Fruit fly (Drosophila melanogaster) whole organism, embryonic: ENCODE data around the gene CG11836.

Experiments
- Aef1 ChIP-seq: fragments of 200-800 bp; sonication (Bioruptor generic); IDR thresholded peaks from 3 replicates; pipeline ENCODE4 v1.3.6; 2022; ENCODE audit warnings: missing biosample characterization, missing genetic modification characterization
- Bdp1 ChIP-seq: fragments of 200-800 bp; sonication (Bioruptor generic); optimal IDR thresholded peaks from 3 replicates; lab custom pipeline; 2016; ENCODE audit warnings: missing biosample characterization, missing genetic modification characterization
- Blimp-1 ChIP-seq: fragments of 200-800 bp; sonication (Bioruptor generic); optimal IDR thresholded peaks from 3 replicates; lab custom pipeline; 2018; ENCODE audit warnings: missing biosample characterization, missing genetic modification characterization, mild to moderate bottlenecking, moderate library complexity, missing genetic modification reagents
- Bteb2 ChIP-seq: fragments of 200-800 bp; sonication (Bioruptor generic); optimal IDR thresholded peaks from 2 replicates; lab custom pipeline; 2016; ENCODE audit warnings: missing biosample characterization, missing genetic modification characterization
- CG10267 ChIP-seq: fragments of 200-800 bp; sonication (Bioruptor generic); optimal IDR thresholded peaks from 2 replicates; lab custom pipeline; 2018; ENCODE audit warnings: missing biosample characterization, mild to moderate bottlenecking, missing genetic modification characterization, moderate library complexity
- CG10979 ChIP-seq: fragments of 200-800 bp; sonication (Bioruptor generic); optimal IDR thresholded peaks from 2 replicates; lab custom pipeline; 2018; ENCODE audit warnings: missing biosample characterization, mild to moderate bottlenecking, missing genetic modification characterization, moderate library complexity
- CG12299 ChIP-seq: fragments of 200-800 bp; sonication (Bioruptor generic); optimal IDR thresholded peaks from 2 replicates; lab custom pipeline; 2018; ENCODE audit warnings: missing biosample characterization, mild to moderate bottlenecking, missing genetic modification characterization
- CG12659 ChIP-seq: fragments of 200-800 bp; sonication (Bioruptor generic); optimal IDR thresholded peaks from 3 replicates; lab custom pipeline; 2017; ENCODE audit warnings: mild to moderate bottlenecking, missing biosample characterization, missing genetic modification reagents, missing genetic modification characterization
- CG13123 ChIP-seq: fragments of 200-800 bp; sonication (Bioruptor generic); optimal IDR thresholded peaks from 2 replicates; lab custom pipeline; 2016; ENCODE audit warnings: missing biosample characterization, missing genetic modification characterization
- CG13296 ChIP-seq: fragments of 200-800 bp; sonication (Bioruptor generic); optimal IDR thresholded peaks from 3 replicates; lab custom pipeline; 2018; ENCODE audit warnings: missing biosample characterization, mild to moderate bottlenecking, missing genetic modification characterization
- CG13424 ChIP-seq: fragments of 200-800 bp; sonication (Bioruptor generic); optimal IDR thresholded peaks from 2 replicates; lab custom pipeline; 2019; ENCODE audit warnings: missing biosample characterization, mild to moderate bottlenecking, missing genetic modification characterization, moderate library complexity
- CG14050 ChIP-seq: fragments of 200-800 bp; sonication (Bioruptor generic); IDR thresholded peaks from 3 replicates; pipeline ENCODE4 v1.3.6; 2022; ENCODE audit warnings: missing biosample characterization, missing genetic modification characterization
- CG14667 ChIP-seq: fragments of 200-800 bp; sonication (Bioruptor generic); IDR thresholded peaks from 2 replicates; pipeline ENCODE4 v1.3.6; 2022; ENCODE audit warnings: missing biosample characterization, missing genetic modification characterization
- CG1603 ChIP-seq: fragments of 200-800 bp; sonication (Bioruptor generic); optimal IDR thresholded peaks from 2 replicates; lab custom pipeline; 2019; ENCODE audit warnings: missing biosample characterization, mild to moderate bottlenecking, missing genetic modification characterization, moderate library complexity
- CG17359 ChIP-seq: fragments of 200-800 bp; sonication (Bioruptor generic); optimal IDR thresholded peaks from 3 replicates; lab custom pipeline; 2018; ENCODE audit warnings: missing biosample characterization, mild to moderate bottlenecking, missing genetic modification characterization, moderate library complexity
- CG17568 ChIP-seq: fragments of 200-800 bp; sonication (Bioruptor generic); optimal IDR thresholded peaks from 2 replicates; lab custom pipeline; 2018; ENCODE audit warnings: missing biosample characterization, mild to moderate bottlenecking, missing genetic modification characterization, moderate library complexity
- CG17829 ChIP-seq: fragments of 200-800 bp; optimal IDR thresholded peaks from 2 replicates; lab custom pipeline; 2019; ENCODE audit warnings: missing biosample characterization, mild to moderate bottlenecking, missing genetic modification characterization, moderate library complexity
- CG18262 ChIP-seq: fragments of 200-800 bp; optimal IDR thresholded peaks from 3 replicates; lab custom pipeline; 2019; ENCODE audit warnings: missing biosample characterization, mild to moderate bottlenecking, missing genetic modification characterization, moderate library complexity
- CG18476 ChIP-seq: fragments of 200-800 bp; sonication (Bioruptor generic); optimal IDR thresholded peaks from 2 replicates; lab custom pipeline; 2016; ENCODE audit warnings: missing biosample characterization, mild to moderate bottlenecking, missing genetic modification characterization
- CG18619 ChIP-seq: fragments of 200-800 bp; sonication (Bioruptor generic); optimal IDR thresholded peaks from 3 replicates; lab custom pipeline; 2017; ENCODE audit warnings: missing biosample characterization, mild to moderate bottlenecking, missing genetic modification characterization
- CG2116 ChIP-seq: fragments of 200-800 bp; sonication (Bioruptor generic); optimal IDR thresholded peaks from 3 replicates; lab custom pipeline; 2018; ENCODE audit warnings: missing biosample characterization, mild to moderate bottlenecking, missing genetic modification characterization
- CG2889 ChIP-seq: fragments of 200-800 bp; sonication (Bioruptor generic); IDR thresholded peaks from 3 replicates; pipeline ENCODE4 v1.3.6; 2022; ENCODE audit warnings: missing biosample characterization, missing genetic modification characterization
- CG6254 ChIP-seq: fragments of 200-800 bp; sonication (Bioruptor generic); optimal IDR thresholded peaks from 3 replicates; lab custom pipeline; 2017; ENCODE audit warnings: mild to moderate bottlenecking, missing biosample characterization, missing genetic modification reagents, missing genetic modification characterization
- CG6813 ChIP-seq: fragments of 200-800 bp; sonication (Bioruptor generic); optimal IDR thresholded peaks from 2 replicates; lab custom pipeline; 2017; ENCODE audit warnings: missing biosample characterization, missing genetic modification characterization, mild to moderate bottlenecking, moderate library complexity, missing genetic modification reagents
- CG7271 ChIP-seq: fragments of 200-800 bp; sonication (Bioruptor generic); optimal IDR thresholded peaks from 2 replicates; lab custom pipeline; 2018; ENCODE audit warnings: missing biosample characterization, mild to moderate bottlenecking, missing genetic modification characterization, moderate library complexity
- CG9437 ChIP-seq: fragments of 200-800 bp; sonication (Bioruptor generic); optimal IDR thresholded peaks from 2 replicates; lab custom pipeline; 2018; ENCODE audit warnings: missing biosample characterization, mild to moderate bottlenecking, missing genetic modification characterization
- D19A ChIP-seq: fragments of 200-800 bp; optimal IDR thresholded peaks from 3 replicates; lab custom pipeline; 2019; ENCODE audit warnings: missing biosample characterization, mild to moderate bottlenecking, missing genetic modification characterization, moderate library complexity
- Doc2 ChIP-seq: fragments of 200-800 bp; sonication (Bioruptor generic); IDR thresholded peaks from 2 replicates; pipeline ENCODE4 v1.3.6; 2022; ENCODE audit warnings: missing biosample characterization, missing genetic modification characterization
- Ets97D ChIP-seq: fragments of 200-800 bp; sonication (Bioruptor generic); optimal IDR thresholded peaks from 3 replicates; lab custom pipeline; 2016; ENCODE audit warnings: missing biosample characterization, missing genetic modification characterization
- Fer3 ChIP-seq: fragments of 200-800 bp; sonication (Bioruptor generic); optimal IDR thresholded peaks from 2 replicates; lab custom pipeline; 2018; ENCODE audit warnings: missing biosample characterization, mild to moderate bottlenecking, missing genetic modification characterization, moderate library complexity
- H15 ChIP-seq: fragments of 200-800 bp; sonication (Bioruptor generic); IDR thresholded peaks from 3 replicates; pipeline ENCODE4 v1.3.6; 2022; ENCODE audit warnings: missing biosample characterization, missing genetic modification characterization
- H2.0 ChIP-seq: fragments of 200-800 bp; sonication (Bioruptor generic); IDR thresholded peaks from 2 replicates; pipeline ENCODE4 v1.3.6; 2022; ENCODE audit warnings: missing biosample characterization, missing genetic modification characterization
- HmgZ ChIP-seq: fragments of 200-800 bp; sonication (Bioruptor generic); optimal IDR thresholded peaks from 2 replicates; lab custom pipeline; 2018; ENCODE audit warnings: missing biosample characterization, mild to moderate bottlenecking, missing genetic modification characterization
- Hr39 ChIP-seq: fragments of >200 bp; optimal IDR thresholded peaks from 2 replicates; lab custom pipeline; 2017
- Hr78 ChIP-seq, 2 experiments: fragments of 200-800 bp in 1 of 2; fragments of >200 bp in 1 of 2; sonication (Bioruptor generic) in 1 of 2; optimal IDR thresholded peaks; 2 replicates each; lab custom pipeline; 2017 to 2019; ENCODE audit warnings: missing biosample characterization in 2 of 2, missing genetic modification characterization in 2 of 2, mild to moderate bottlenecking in 1 of 2, moderate library complexity in 1 of 2
- MESR4 ChIP-seq: fragments of 200-800 bp; sonication (Bioruptor generic); optimal IDR thresholded peaks from 2 replicates; lab custom pipeline; 2018; ENCODE audit warnings: missing biosample characterization, mild to moderate bottlenecking, missing genetic modification characterization, moderate library complexity
- Max ChIP-seq: fragments of 200-800 bp; sonication (Bioruptor generic); optimal IDR thresholded peaks from 2 replicates; lab custom pipeline; 2016; ENCODE audit warnings: missing biosample characterization, mild to moderate bottlenecking, missing genetic modification characterization
- Opbp ChIP-seq: fragments of 200-800 bp; sonication (Bioruptor generic); IDR thresholded peaks from 3 replicates; pipeline ENCODE4 v1.3.6; 2022; ENCODE audit warnings: missing biosample characterization, missing genetic modification characterization; ENCODE audit not compliant: partially characterized antibody
- Pdp1 ChIP-seq, 2 experiments: fragments of 200-800 bp; sonication (Bioruptor generic); optimal IDR thresholded peaks; 3 replicates each; lab custom pipeline; 2016; ENCODE audit warnings: missing biosample characterization in 2 of 2, missing genetic modification characterization in 2 of 2, mild to moderate bottlenecking in 1 of 2, moderate library complexity in 1 of 2
- Scr ChIP-seq: fragments of 200-800 bp; sonication (Bioruptor generic); IDR thresholded peaks from 2 replicates; pipeline ENCODE4 v1.3.6; 2022; ENCODE audit warnings: missing biosample characterization, missing genetic modification characterization; ENCODE audit not compliant: partially characterized antibody
- TFAM ChIP-seq: fragments of 200-800 bp; sonication (Bioruptor generic); optimal IDR thresholded peaks from 2 replicates; lab custom pipeline; 2017; ENCODE audit warnings: missing biosample characterization, missing genetic modification characterization, inconsistent platforms
- bcd ChIP-seq: fragments of 200-800 bp; sonication (Bioruptor generic); optimal IDR thresholded peaks from 2 replicates; lab custom pipeline; 2017; ENCODE audit warnings: missing biosample characterization, mild to moderate bottlenecking, missing genetic modification characterization
- bsh ChIP-seq, 2 experiments: fragments of 200-800 bp; sonication (Bioruptor generic); optimal IDR thresholded peaks; 2 replicates each; lab custom pipeline; 2017 to 2018; ENCODE audit warnings: mild to moderate bottlenecking in 2 of 2, missing biosample characterization in 2 of 2, missing genetic modification characterization in 2 of 2, moderate library complexity in 1 of 2
- dan ChIP-seq: fragments of 200-800 bp; sonication (Bioruptor generic); IDR thresholded peaks from 2 replicates; pipeline ENCODE4 v1.3.6; 2022; ENCODE audit warnings: missing biosample characterization, missing genetic modification characterization
- grau ChIP-seq: fragments of 200-800 bp; optimal IDR thresholded peaks from 3 replicates; lab custom pipeline; 2019; ENCODE audit warnings: missing biosample characterization, mild to moderate bottlenecking, missing genetic modification characterization, moderate library complexity
- lmd ChIP-seq: fragments of 200-800 bp; sonication (Bioruptor generic); IDR thresholded peaks from 2 replicates; pipeline ENCODE4 v1.3.6; 2022; ENCODE audit warnings: missing biosample characterization, missing genetic modification characterization
- odd ChIP-seq: fragments of 200-800 bp; sonication (Bioruptor generic); optimal IDR thresholded peaks from 2 replicates; lab custom pipeline; 2017; ENCODE audit warnings: missing biosample characterization, mild to moderate bottlenecking, missing genetic modification characterization
- twi ChIP-seq: fragments of 200-800 bp; optimal IDR thresholded peaks from 2 replicates; lab custom pipeline; 2019; ENCODE audit warnings: missing biosample characterization, mild to moderate bottlenecking, missing genetic modification characterization, moderate library complexity
- vnd ChIP-seq: fragments of 200-800 bp; sonication (Bioruptor generic); IDR thresholded peaks from 3 replicates; pipeline ENCODE4 v1.3.6; 2022; ENCODE audit warnings: missing biosample characterization, missing genetic modification characterization; ENCODE audit not compliant: partially characterized antibody
- yki ChIP-seq: fragments of >200 bp; optimal IDR thresholded peaks from 3 replicates; lab custom pipeline; 2018

CG11836 gene

dm6 chr3R:25074558-25074964, 3.6 kb downstream of the CG11836 start, which contains the start of the genes shams and CG11920 (continued):
- TF ChIP-seq HmgZ (tag; lab: Kevin White, UChicago) (peak; percentile 23), CG2889 (GFP tag; lab: Robert Waterston, UW) (no peak), CG9437 (GFP tag; lab: Kevin White, UChicago) (peak; percentile 2), Ets97D (peak; percentile 9), Opbp (GFP tag; lab: Robert Waterston, UW) (peak; percentile 47; the same call in 1 of the 3 replicates), CG2116 (GFP tag; lab: Kevin White, UChicago) (peak; percentile 80), CG17829 (tag; lab: Kevin White, UChicago) (peak; percentile 69), Scr (GFP tag; lab: Robert Waterston, UW) (peak; percentile 66), CG14667 (GFP tag; lab: Robert Waterston, UW) (no peak), Bdp1 (GFP tag; lab: Kevin White, UChicago) (no peak), lmd (GFP tag; lab: Robert Waterston, UW) (no peak), CG13123 (GFP tag; lab: Kevin White, UChicago) (no peak), yki (no peak), bcd (GFP tag; lab: Kevin White, UChicago) (no peak), CG18619 (GFP tag; lab: Kevin White, UChicago) (no peak), dan (GFP tag; lab: Robert Waterston, UW) (no peak), Hr39 (no peak), H15 (GFP tag; lab: Robert Waterston, UW) (no peak), CG13424 (tag; lab: Kevin White, UChicago) (peak; percentile 12), CG7271 (tag; lab: Kevin White, UChicago) (no peak), CG18476 (GFP tag; lab: Kevin White, UChicago) (no peak), CG17359 (tag; lab: Kevin White, UChicago) (no peak), Fer3 (tag; lab: Kevin White, UChicago) (no peak), twi (peak; percentile 45), MESR4 (GFP tag; lab: Kevin White, UChicago) (peak; percentile 50), vnd (GFP tag; lab: Robert Waterston, UW) (peak; percentile 52; the same call in 1 of the 3 replicates), bsh (GFP tag; optimal IDR thresholded peaks at IDR 0.05; lab: Kevin White, UChicago) (peak in 1 of 2 experiments; percentile 36), CG6254 (GFP tag; lab: Kevin White, UChicago) (no peak), H2.0 (GFP tag; lab: Robert Waterston, UW) (no peak), CG13296 (GFP tag; lab: Kevin White, UChicago) (no peak), CG12659 (peak; percentile 54), odd (GFP tag; lab: Kevin White, UChicago) (no peak), CG10267 (peak; percentile 47), CG12299 (peak; percentile 61), Blimp-1 (GFP tag; lab: Kevin White, UChicago) (no peak), CG18262 (tag; lab: Kevin White, UChicago) (peak; percentile 3), CG1603 (tag; lab: Kevin White, UChicago) (peak; percentile 98), CG10979 (tag; lab: Kevin White, UChicago) (peak; percentile 13), Bteb2 (GFP tag; lab: Kevin White, UChicago) (no peak), CG17568 (GFP tag; lab: Kevin White, UChicago) (peak; percentile 31), Hr78 (GFP tag; optimal IDR thresholded peaks at IDR 0.05; lab: Kevin White, UChicago) (no peak), TFAM (GFP tag; lab: Kevin White, UChicago) (no peak), Max (peak; percentile 68), Doc2 (GFP tag; lab: Robert Waterston, UW) (no peak), CG14050 (GFP tag; lab: Robert Waterston, UW) (no peak), D19A (tag; lab: Kevin White, UChicago) (peak; percentile 20), CG6813 (no peak), Pdp1 (GFP tag; optimal IDR thresholded peaks at IDR 0.05; lab: Kevin White, UChicago) (no peak), Aef1 (GFP tag; lab: Robert Waterston, UW) (no peak), grau (tag; lab: Kevin White, UChicago) (peak; percentile 32)
